Fruit fly (Drosophila melanogaster): Measurements from ENCODE around the gene glo.

glo gene

dm6 chr3R:11849378-11850249, 30.4 kb upstream of the glo start:
- TF ChIP-seq lola (GFP tag; optimal IDR thresholded peaks at IDR 0.05) = no peak
- peak; percentile 26 for TF ChIP-seq br (GFP tag; optimal IDR thresholded peaks at IDR 0.05)
- no peak for TF ChIP-seq Mio (GFP tag; optimal IDR thresholded peaks at IDR 0.05)
- no peak for TF ChIP-seq Abd-B (GFP tag; optimal IDR thresholded peaks at IDR 0.05)
- no peak for TF ChIP-seq Vsx2 (GFP tag; optimal IDR thresholded peaks at IDR 0.05; ENCODE audit: partially characterized antibody)
- peak; percentile 75 for TF ChIP-seq sv (GFP tag; optimal IDR thresholded peaks at IDR 0.05)
- TF ChIP-seq h (GFP tag; optimal IDR thresholded peaks at IDR 0.05) = peak; percentile 71
- TF ChIP-seq psq (GFP tag; optimal IDR thresholded peaks at IDR 0.05) = peak; percentile 36
- TF ChIP-seq Sp1 (GFP tag; optimal IDR thresholded peaks at IDR 0.05) = peak; percentile 32
- TF ChIP-seq Hnf4 (GFP tag; optimal IDR thresholded peaks at IDR 0.05) = peak; percentile 43
- peak; percentile 11 for TF ChIP-seq woc (GFP tag; optimal IDR thresholded peaks at IDR 0.05)
- TF ChIP-seq foxo (GFP tag; optimal IDR thresholded peaks at IDR 0.05) = peak in 1 of 2 experiments; percentile 67
- TF ChIP-seq CG32264 (GFP tag; optimal IDR thresholded peaks at IDR 0.05) = peak; percentile 0
- no peak for TF ChIP-seq N (GFP tag; optimal IDR thresholded peaks at IDR 0.05)
- TF ChIP-seq HLH106 (tag; optimal IDR thresholded peaks at IDR 0.05) = peak; percentile 46
- TF ChIP-seq dl (GFP tag; optimal IDR thresholded peaks at IDR 0.05; ENCODE audit: insufficient read depth in 1 of 2, partially characterized antibody in 2 of 2) = no peak
- TF ChIP-seq rgr (GFP tag; optimal IDR thresholded peaks at IDR 0.05) = peak; percentile 49
- no peak for TF ChIP-seq sage (GFP tag; optimal IDR thresholded peaks at IDR 0.05)
- peak; percentile 67 for TF ChIP-seq ey (GFP tag; optimal IDR thresholded peaks at IDR 0.05)
- no peak for TF ChIP-seq Dif (GFP tag; optimal IDR thresholded peaks at IDR 0.05; ENCODE audit: partially characterized antibody)
- TF ChIP-seq tai (GFP tag; optimal IDR thresholded peaks at IDR 0.05) = peak; percentile 6
- peak; percentile 29 for TF ChIP-seq dmrt93B (GFP tag; optimal IDR thresholded peaks at IDR 0.05)
- no peak for TF ChIP-seq Jra (GFP tag; optimal IDR thresholded peaks at IDR 0.05)
- TF ChIP-seq Dfd (GFP tag; optimal IDR thresholded peaks at IDR 0.05) = no peak
- peak; percentile 36 for TF ChIP-seq OdsH (GFP tag; optimal IDR thresholded peaks at IDR 0.05)
- peak; percentile 68 for TF ChIP-seq fru (GFP tag; optimal IDR thresholded peaks at IDR 0.05)

dm6 chr3R:11847379-11847778, 28.2 kb upstream of the glo start:
- TF ChIP-seq N (GFP tag; optimal IDR thresholded peaks at IDR 0.05) (no peak), Sp1 (GFP tag; optimal IDR thresholded peaks at IDR 0.05) (no peak), foxo (GFP tag; optimal IDR thresholded peaks at IDR 0.05) (no peak), HLH106 (tag; optimal IDR thresholded peaks at IDR 0.05) (no peak), Abd-B (GFP tag; optimal IDR thresholded peaks at IDR 0.05) (no peak), Rel (GFP tag; optimal IDR thresholded peaks at IDR 0.05) (no peak), Rel (tag; optimal IDR thresholded peaks at IDR 0.05) (no peak), dsf (GFP tag; optimal IDR thresholded peaks at IDR 0.05; ENCODE audit: borderline replicate concordance) (no peak), Mio (GFP tag; optimal IDR thresholded peaks at IDR 0.05) (no peak), woc (GFP tag; optimal IDR thresholded peaks at IDR 0.05) (no peak), dl (GFP tag; optimal IDR thresholded peaks at IDR 0.05; ENCODE audit: insufficient read depth in 1 of 2, partially characterized antibody in 2 of 2) (no peak), br (GFP tag; optimal IDR thresholded peaks at IDR 0.05) (no peak)

DNA sequence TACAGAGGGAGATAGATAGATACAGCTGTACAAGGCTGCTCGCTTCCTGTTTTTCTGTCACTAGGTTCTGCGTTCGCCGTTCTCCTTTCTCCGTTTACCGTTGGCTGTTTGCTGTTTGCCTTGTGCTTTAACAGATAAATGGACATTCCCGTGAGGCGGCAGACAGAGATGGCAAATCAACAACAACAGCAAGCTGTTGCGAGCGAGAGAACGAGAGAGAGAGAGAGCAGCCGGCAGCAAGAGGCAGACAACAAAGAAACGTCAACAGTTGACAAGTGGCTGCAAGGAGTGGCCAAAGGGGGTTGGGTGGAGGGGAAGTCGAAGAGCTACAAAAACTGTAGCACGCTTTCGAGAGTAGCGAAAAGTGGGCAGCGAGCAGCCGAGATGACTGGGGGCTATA, 14.2 kb upstream of the glo start:
- TF ChIP-seq lola (GFP tag; optimal IDR thresholded peaks at IDR 0.05) = no peak
- TF ChIP-seq jim (GFP tag; optimal IDR thresholded peaks at IDR 0.05) = no peak

DNA sequence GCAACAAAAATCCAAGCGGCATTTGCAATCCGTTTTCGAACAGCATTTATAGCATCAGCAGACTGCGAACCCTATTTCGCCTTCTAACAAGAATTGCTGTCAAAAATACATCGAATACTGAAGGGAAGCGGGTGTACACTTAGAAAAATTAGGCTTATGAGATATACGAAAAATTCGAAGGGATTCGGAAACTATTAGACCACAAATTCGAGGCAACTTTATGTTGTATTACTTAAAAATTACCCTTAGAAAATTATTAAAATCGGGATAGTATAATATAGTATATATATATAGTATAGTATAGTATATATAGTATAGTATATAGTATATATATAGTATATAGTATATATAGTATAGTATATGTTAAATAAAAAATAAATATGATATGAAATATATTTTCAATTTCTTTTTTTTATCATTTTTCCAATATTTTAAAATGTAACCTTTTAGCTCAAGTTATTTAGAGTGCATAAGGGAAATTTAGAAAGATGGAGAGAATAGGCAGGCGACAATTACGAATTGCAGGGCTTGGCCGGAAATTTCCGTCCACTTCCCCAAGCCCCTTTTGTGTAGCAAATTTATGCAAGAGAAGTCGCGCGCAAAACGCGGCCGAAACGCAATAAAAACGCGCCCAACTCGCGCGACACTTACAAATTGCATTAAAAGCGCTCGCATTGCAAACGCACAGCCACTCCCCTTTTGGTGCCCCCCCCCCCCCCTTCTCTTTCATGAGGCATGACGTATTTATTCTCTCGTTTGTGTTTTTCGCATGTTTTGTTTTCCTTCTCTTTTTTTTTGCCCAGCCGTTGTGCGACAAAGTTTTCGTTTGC, 11.8 kb upstream of the glo start:
- TF ChIP-seq usp (GFP tag; optimal IDR thresholded peaks at IDR 0.05) (no peak), dmrt93B (GFP tag; optimal IDR thresholded peaks at IDR 0.05) (no peak), Vsx2 (GFP tag; optimal IDR thresholded peaks at IDR 0.05; ENCODE audit: partially characterized antibody) (no peak), sv (GFP tag; optimal IDR thresholded peaks at IDR 0.05) (no peak), ey (GFP tag; optimal IDR thresholded peaks at IDR 0.05) (no peak), woc (GFP tag; optimal IDR thresholded peaks at IDR 0.05) (no peak), sage (GFP tag; optimal IDR thresholded peaks at IDR 0.05) (no peak), psq (GFP tag; optimal IDR thresholded peaks at IDR 0.05) (no peak), jim (GFP tag; optimal IDR thresholded peaks at IDR 0.05) (no peak), Dif (GFP tag; optimal IDR thresholded peaks at IDR 0.05; ENCODE audit: partially characterized antibody) (no peak), Hnf4 (GFP tag; optimal IDR thresholded peaks at IDR 0.05) (no peak), dsf (GFP tag; optimal IDR thresholded peaks at IDR 0.05; ENCODE audit: borderline replicate concordance) (no peak), Abd-B (GFP tag; optimal IDR thresholded peaks at IDR 0.05) (no peak), br (GFP tag; optimal IDR thresholded peaks at IDR 0.05) (no peak), Dfd (GFP tag; optimal IDR thresholded peaks at IDR 0.05) (no peak), Hr83 (GFP tag; optimal IDR thresholded peaks at IDR 0.05; ENCODE audit: poor library complexity, severe bottlenecking) (no peak)

Data from whole organism, wandering third instar larva.